Worm (Caenorhabditis elegans): ENCODE results near the gene clec-59.
A peak's percentile ranks its signal among the peaks of the same experiment; 100 is the strongest.

clec-59 gene

DNA sequence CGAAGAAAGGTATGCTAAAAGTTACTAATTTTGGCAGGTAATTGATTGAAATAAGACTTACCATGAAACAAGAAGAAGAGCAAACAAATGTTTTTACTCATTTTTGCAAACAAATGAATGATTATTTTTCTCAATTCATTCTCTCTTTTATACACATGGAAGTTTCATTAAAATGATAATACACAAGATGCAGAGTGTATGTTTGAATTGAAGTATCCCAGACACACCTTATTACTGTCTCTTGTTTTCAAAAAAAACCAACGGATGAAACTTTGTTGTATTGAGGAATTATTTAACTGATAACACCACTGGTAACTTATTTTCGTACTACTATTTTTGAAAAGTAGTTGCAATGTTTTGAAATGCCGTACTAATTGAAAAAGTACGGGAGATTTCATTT is at the start of gene clec-59:
Gene clec-59 (minus strand): TSS at position 101 of the 400 bp plus-strand sequence.
- TF ChIP-seq B0310.2 (tag; optimal IDR thresholded peaks at IDR 0.05) (no peak), scrt-1 (GFP tag; IDR thresholded peaks at IDR 0.05) (no peak), tbx-37 (GFP tag; conservative IDR thresholded peaks at IDR 0.05) (no peak), tra-4 (tag; optimal IDR thresholded peaks at IDR 0.05) (no peak), ets-7 (tag; optimal IDR thresholded peaks at IDR 0.05) (no peak), tbx-11 (GFP tag; IDR thresholded peaks at IDR 0.05) (no peak)

DNA sequence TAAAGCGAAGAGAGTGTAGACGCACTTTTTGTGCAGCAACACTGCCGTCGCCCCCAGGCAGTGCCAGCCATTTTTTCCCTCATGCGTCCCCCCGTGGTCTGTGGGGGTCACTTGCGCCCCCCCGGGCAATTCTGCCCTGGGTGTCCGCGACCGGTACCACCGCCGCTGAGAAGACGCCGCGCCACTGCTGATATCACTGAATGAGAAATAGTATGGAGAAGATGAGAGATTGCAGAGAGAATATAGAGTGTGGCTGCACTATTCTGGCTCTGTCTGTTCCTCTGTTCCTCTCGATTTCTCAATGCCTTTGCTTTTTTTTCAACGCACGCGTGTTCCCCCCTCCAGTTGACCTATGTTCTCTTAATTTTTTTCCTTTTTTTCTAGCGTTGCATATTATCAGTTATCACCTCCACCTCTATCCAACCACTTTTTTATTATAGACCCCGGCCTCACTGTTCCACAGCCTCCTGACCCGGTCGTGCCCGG is 48.4 kb upstream of the clec-59 start, which contains the start of gene mab-10:
Gene mab-10 (plus strand): TSS at position 436 of the 486 bp plus-strand sequence.
- TF ChIP-seq scrt-1 (GFP tag; IDR thresholded peaks at IDR 0.05) (peak; percentile 59; the same call in 1 of the 2 replicates), aly-1 (tag; optimal IDR thresholded peaks at IDR 0.05) (no peak)

DNA sequence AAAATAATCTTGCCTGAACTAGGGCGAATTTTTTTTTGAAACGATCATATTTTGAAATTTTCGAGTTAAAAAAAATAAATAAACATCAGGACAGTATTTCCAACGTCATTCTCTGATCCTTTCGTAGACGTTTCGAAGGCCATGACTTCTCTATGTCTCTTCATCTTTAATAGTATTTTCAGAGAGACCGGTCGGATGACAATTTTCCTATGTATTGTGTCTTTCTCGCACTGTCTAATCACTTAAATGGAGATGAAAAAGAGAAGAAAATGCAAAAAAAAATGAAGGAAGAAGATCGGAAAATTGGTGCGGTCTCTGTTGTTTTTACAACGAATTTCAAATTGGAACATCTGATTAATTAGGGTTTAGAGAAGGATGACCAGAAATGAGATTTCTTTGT is 45.9 kb upstream of the clec-59 start:
- TF ChIP-seq F13C5.2 (tag; optimal IDR thresholded peaks at IDR 0.05) (no peak), flt-1 (GFP tag; IDR thresholded peaks at IDR 0.05) (no peak), ama-1 (optimal IDR thresholded peaks at IDR 0.05) (no peak), tbx-11 (GFP tag; IDR thresholded peaks at IDR 0.05) (no peak), ceh-36 (tag; optimal IDR thresholded peaks at IDR 0.05) (no peak), aly-1 (tag; optimal IDR thresholded peaks at IDR 0.05) (no peak), hmg-4 (GFP tag; optimal IDR thresholded peaks at IDR 0.05) (no peak), tbx-37 (GFP tag; conservative IDR thresholded peaks at IDR 0.05) (no peak), sea-1 (GFP tag; conservative IDR thresholded peaks at IDR 0.05) (no peak), pes-1 (GFP tag; IDR thresholded peaks at IDR 0.05) (no peak), ceh-13 (GFP tag; optimal IDR thresholded peaks at IDR 0.05) (no peak), tra-4 (tag; optimal IDR thresholded peaks at IDR 0.05) (no peak), hnd-1 (tag; optimal IDR thresholded peaks at IDR 0.05) (no peak), scrt-1 (GFP tag; IDR thresholded peaks at IDR 0.05) (no peak), B0310.2 (tag; optimal IDR thresholded peaks at IDR 0.05) (no peak), ets-7 (tag; optimal IDR thresholded peaks at IDR 0.05) (no peak), hmbx-1 (tag; optimal IDR thresholded peaks at IDR 0.05) (no peak)

DNA sequence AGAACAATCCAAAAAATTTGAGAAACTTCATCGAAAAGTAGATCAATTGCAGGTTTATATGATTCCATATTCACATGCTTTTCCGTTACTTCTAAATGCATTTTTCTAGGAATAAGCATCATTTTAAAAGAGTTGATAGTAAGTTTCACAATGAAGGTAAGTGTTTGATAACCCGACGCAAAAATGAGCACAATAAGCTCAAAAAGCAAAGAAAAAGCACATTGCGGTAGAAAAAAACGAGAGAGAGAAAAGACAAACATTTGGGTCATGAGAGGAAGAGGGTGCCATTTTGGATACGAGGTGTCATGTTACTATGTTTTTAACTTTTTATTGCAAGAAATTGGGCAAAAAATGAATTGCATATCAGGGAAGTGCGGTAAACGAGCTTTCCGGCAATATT is 45.1 kb upstream of the clec-59 start, which contains the start of gene F59B10.6:
Gene F59B10.6 (minus strand): TSS at position 101 of the 400 bp plus-strand sequence.
- TF ChIP-seq pes-1 (GFP tag; IDR thresholded peaks at IDR 0.05) = no peak
- no peak for TF ChIP-seq tbx-37 (GFP tag; conservative IDR thresholded peaks at IDR 0.05)
- no peak for TF ChIP-seq ceh-13 (GFP tag; optimal IDR thresholded peaks at IDR 0.05)

DNA sequence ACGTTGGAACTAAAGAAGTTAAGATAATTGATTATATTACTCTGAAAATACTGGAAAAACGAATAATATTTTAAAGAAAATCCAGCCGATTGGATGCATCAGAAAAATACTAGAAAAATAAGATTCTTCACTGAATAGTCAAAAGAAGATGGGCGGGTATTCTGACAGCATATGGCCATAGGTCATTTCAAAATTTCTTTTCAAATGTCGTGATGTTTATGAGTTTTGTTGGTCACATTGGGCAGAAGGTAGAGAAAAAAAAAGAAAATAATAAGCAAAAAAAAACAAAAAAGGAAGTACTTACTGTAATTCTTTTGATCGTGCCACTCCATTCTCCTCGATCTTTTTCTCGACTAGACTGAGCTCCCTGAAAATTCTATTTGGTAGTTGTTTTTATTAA is 44.3 kb upstream of the clec-59 start, which contains the start of gene F59B10.5:
Gene F59B10.5 (minus strand): TSS at position 101 of the 400 bp plus-strand sequence.
- TF ChIP-seq tbx-37 (GFP tag; conservative IDR thresholded peaks at IDR 0.05) (no peak), ceh-13 (GFP tag; optimal IDR thresholded peaks at IDR 0.05) (no peak), ets-7 (tag; optimal IDR thresholded peaks at IDR 0.05) (no peak), sea-1 (GFP tag; conservative IDR thresholded peaks at IDR 0.05) (no peak), pes-1 (GFP tag; IDR thresholded peaks at IDR 0.05) (no peak), F13C5.2 (tag; optimal IDR thresholded peaks at IDR 0.05) (no peak), hmbx-1 (tag; optimal IDR thresholded peaks at IDR 0.05) (no peak), aly-1 (tag; optimal IDR thresholded peaks at IDR 0.05) (no peak), flt-1 (GFP tag; IDR thresholded peaks at IDR 0.05) (no peak), ceh-36 (tag; optimal IDR thresholded peaks at IDR 0.05) (no peak), tbx-11 (GFP tag; IDR thresholded peaks at IDR 0.05) (no peak)

- TF ChIP-seq hnd-1 (tag; optimal IDR thresholded peaks at IDR 0.05) (no peak), tbx-37 (GFP tag; conservative IDR thresholded peaks at IDR 0.05) (no peak), hmg-4 (GFP tag; optimal IDR thresholded peaks at IDR 0.05) (no peak), tra-4 (tag; optimal IDR thresholded peaks at IDR 0.05) (no peak), sea-1 (GFP tag; conservative IDR thresholded peaks at IDR 0.05) (no peak), flt-1 (GFP tag; IDR thresholded peaks at IDR 0.05) (no peak), aly-1 (tag; optimal IDR thresholded peaks at IDR 0.05) (no peak), B0310.2 (tag; optimal IDR thresholded peaks at IDR 0.05) (no peak), tbx-11 (GFP tag; IDR thresholded peaks at IDR 0.05) (no peak), pes-1 (GFP tag; IDR thresholded peaks at IDR 0.05) (no peak), F13C5.2 (tag; optimal IDR thresholded peaks at IDR 0.05) (no peak), ets-7 (tag; optimal IDR thresholded peaks at IDR 0.05) (no peak), ama-1 (optimal IDR thresholded peaks at IDR 0.05) (no peak), scrt-1 (GFP tag; IDR thresholded peaks at IDR 0.05) (no peak), hmbx-1 (tag; optimal IDR thresholded peaks at IDR 0.05) (no peak), ceh-36 (tag; optimal IDR thresholded peaks at IDR 0.05) (no peak)
These were observed 43.8 kb upstream of the clec-59 start for ce11 chrII:10523031-10523430.

- no peak for TF ChIP-seq ceh-13 (GFP tag; optimal IDR thresholded peaks at IDR 0.05)
- TF ChIP-seq sea-1 (GFP tag; conservative IDR thresholded peaks at IDR 0.05) = no peak
- no peak for TF ChIP-seq tbx-37 (GFP tag; conservative IDR thresholded peaks at IDR 0.05)
- no peak for TF ChIP-seq flt-1 (GFP tag; IDR thresholded peaks at IDR 0.05)
- TF ChIP-seq tbx-11 (GFP tag; IDR thresholded peaks at IDR 0.05) = no peak
- TF ChIP-seq hmbx-1 (tag; optimal IDR thresholded peaks at IDR 0.05) = no peak
- no peak for TF ChIP-seq pes-1 (GFP tag; IDR thresholded peaks at IDR 0.05)
- TF ChIP-seq tra-4 (tag; optimal IDR thresholded peaks at IDR 0.05) = no peak
- TF ChIP-seq hmg-4 (GFP tag; optimal IDR thresholded peaks at IDR 0.05) = no peak
- TF ChIP-seq ceh-36 (tag; optimal IDR thresholded peaks at IDR 0.05) = no peak
- TF ChIP-seq hnd-1 (tag; optimal IDR thresholded peaks at IDR 0.05) = no peak
- TF ChIP-seq aly-1 (tag; optimal IDR thresholded peaks at IDR 0.05) = no peak
- TF ChIP-seq scrt-1 (GFP tag; IDR thresholded peaks at IDR 0.05) = no peak
- no peak for TF ChIP-seq F13C5.2 (tag; optimal IDR thresholded peaks at IDR 0.05)
- TF ChIP-seq ets-7 (tag; optimal IDR thresholded peaks at IDR 0.05) = no peak
- TF ChIP-seq ama-1 (optimal IDR thresholded peaks at IDR 0.05) = no peak
- no peak for TF ChIP-seq B0310.2 (tag; optimal IDR thresholded peaks at IDR 0.05)
These were observed 40.6 kb upstream of the clec-59 start for ce11 chrII:10519863-10520262.

DNA sequence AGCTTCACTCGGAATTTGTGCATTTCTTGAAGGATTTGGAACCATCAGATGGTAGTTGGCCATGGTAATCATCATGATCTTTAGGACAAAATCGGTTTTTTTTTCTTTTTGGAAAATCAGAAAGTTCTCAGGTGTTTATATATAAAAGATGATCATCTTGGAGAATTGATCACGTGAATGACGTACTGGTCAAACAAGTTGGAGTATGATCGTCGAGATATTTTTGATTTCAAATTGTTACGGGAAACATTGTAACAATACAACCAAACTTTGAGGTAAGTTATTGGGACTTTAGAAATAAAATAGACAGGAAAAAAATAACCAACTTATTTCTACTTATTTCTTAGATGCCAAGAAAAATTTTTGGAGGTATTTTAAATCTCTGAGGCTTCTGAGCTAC is 39.8 kb upstream of the clec-59 start, which contains the start of gene F59B10.4:
Gene F59B10.4 (minus strand): TSS at position 101 of the 400 bp plus-strand sequence.
- TF ChIP-seq ets-7 (tag; optimal IDR thresholded peaks at IDR 0.05) = no peak
- no peak for TF ChIP-seq ama-1 (optimal IDR thresholded peaks at IDR 0.05)
- no peak for TF ChIP-seq hnd-1 (tag; optimal IDR thresholded peaks at IDR 0.05)
- no peak for TF ChIP-seq ceh-36 (tag; optimal IDR thresholded peaks at IDR 0.05)
- TF ChIP-seq aly-1 (tag; optimal IDR thresholded peaks at IDR 0.05) = no peak
- TF ChIP-seq flt-1 (GFP tag; IDR thresholded peaks at IDR 0.05) = no peak
- TF ChIP-seq ceh-13 (GFP tag; optimal IDR thresholded peaks at IDR 0.05) = no peak
- no peak for TF ChIP-seq hmbx-1 (tag; optimal IDR thresholded peaks at IDR 0.05)
- no peak for TF ChIP-seq sea-1 (GFP tag; conservative IDR thresholded peaks at IDR 0.05)
- no peak for TF ChIP-seq scrt-1 (GFP tag; IDR thresholded peaks at IDR 0.05)
- no peak for TF ChIP-seq F13C5.2 (tag; optimal IDR thresholded peaks at IDR 0.05)
